Worm (Caenorhabditis elegans) whole organism, L4 larva: Measurements from ENCODE around the gene cam-1.

ENCODE experiments used
- F26F4.8 ChIP-seq: fragments of 200-800 bp; sonication (Bioruptor generic); conservative IDR thresholded peaks from 2 replicates; pipeline ENCODE4 v1.3.6; 2022; ENCODE audit warnings: missing genetic modification characterization, missing compliant biosample characterization
- T26A8.4 ChIP-seq: fragments of 200-800 bp; sonication (Bioruptor generic); IDR thresholded peaks from 2 replicates; pipeline ENCODE4 v1.3.6; 2022; ENCODE audit warnings: missing genetic modification characterization, missing compliant biosample characterization
- Y75B8A.6 ChIP-seq: fragments of 200-800 bp; sonication (Bioruptor generic); IDR thresholded peaks from 2 replicates; pipeline ENCODE4 v1.3.6; 2022; ENCODE audit warnings: missing genetic modification reagents, missing genetic modification characterization, missing compliant biosample characterization
- aha-1 ChIP-seq: fragments of 150-350 bp; peaks from one replicate; lab custom pipeline; 2014; ENCODE audit warnings: missing biosample characterization, missing genetic modification characterization
- ceh-32 ChIP-seq: sonication (generic microtip); optimal IDR thresholded peaks from 2 replicates; lab custom pipeline; 2016; ENCODE audit warnings: mild to moderate bottlenecking, missing genetic modification characterization, missing compliant biosample characterization; ENCODE audit not compliant: poor library complexity
- ceh-44 ChIP-seq: fragments of 200-800 bp; sonication (Bioruptor generic); IDR thresholded peaks from 2 replicates; pipeline ENCODE4 v1.3.6; 2022; ENCODE audit warnings: missing genetic modification reagents, missing genetic modification characterization, missing compliant biosample characterization
- ces-1 ChIP-seq: fragments of 150-350 bp; sonication (generic microtip); optimal IDR thresholded peaks from 4 replicates; lab custom pipeline; 2014; ENCODE audit warnings: missing biosample characterization, missing genetic modification reagents, missing genetic modification characterization
- daf-19 ChIP-seq: fragments of 200-800 bp; sonication (Bioruptor generic); conservative IDR thresholded peaks from 2 replicates; pipeline ENCODE4 v1.3.6; 2022; ENCODE audit warnings: missing genetic modification characterization, missing compliant biosample characterization
- dpl-1 ChIP-seq: fragments of 150-350 bp; optimal IDR thresholded peaks from 2 replicates; lab custom pipeline; 2014; ENCODE audit warnings: missing biosample characterization, missing genetic modification reagents, missing genetic modification characterization
- hif-1 ChIP-seq, 2 experiments: sonication (generic microtip); optimal IDR thresholded peaks; 2 replicates each; lab custom pipeline; 2016 to 2017; ENCODE audit warnings: missing compliant biosample characterization in 2 of 2, missing genetic modification characterization in 2 of 2, missing genetic modification reagents in 2 of 2, missing genotype in 2 of 2, mild to moderate bottlenecking in 1 of 2
- lsy-2 ChIP-seq, 2 experiments: fragments of 150-350 bp in 1 of 2; sonication (generic microtip) in 1 of 2; optimal IDR thresholded peaks; 2 replicates each; lab custom pipeline; 2014 to 2017; ENCODE audit warnings: missing biosample characterization in 2 of 2, missing genetic modification characterization in 2 of 2
- madf-5 ChIP-seq, 2 experiments: fragments of 200-800 bp; sonication (Bioruptor generic); IDR thresholded peaks; 2 replicates each; pipeline ENCODE4 v1.3.6; 2022; ENCODE audit warnings: missing compliant biosample characterization in 2 of 2, missing genetic modification characterization in 2 of 2
- mdl-1 ChIP-seq, 2 experiments: fragments of 150-350 bp in 1 of 2; sonication (generic microtip) in 1 of 2; optimal IDR thresholded peaks; 2 replicates each; lab custom pipeline; 2014 to 2017; ENCODE audit warnings: missing biosample characterization in 2 of 2, missing genetic modification characterization in 2 of 2
- mes-2 ChIP-seq: sonication (generic microtip); optimal IDR thresholded peaks from 2 replicates; lab custom pipeline; 2016; ENCODE audit warnings: missing genotype, mild to moderate bottlenecking, missing genetic modification characterization, missing compliant biosample characterization; ENCODE audit not compliant: poor library complexity, severe bottlenecking
- nhr-10 ChIP-seq: fragments of 150-350 bp; optimal IDR thresholded peaks from 2 replicates; lab custom pipeline; 2014; ENCODE audit warnings: missing biosample characterization, missing genetic modification characterization
- nhr-111 ChIP-seq: fragments of 200-800 bp; sonication (Bioruptor generic); optimal IDR thresholded peaks from 2 replicates; lab custom pipeline; 2018; ENCODE audit warnings: mild to moderate bottlenecking, missing genetic modification characterization, missing compliant biosample characterization
- nhr-41 ChIP-seq: fragments of 200-800 bp; sonication (Bioruptor generic); IDR thresholded peaks from 2 replicates; pipeline ENCODE4 v1.3.6; 2022; ENCODE audit warnings: missing genetic modification reagents, missing genetic modification characterization, missing compliant biosample characterization
- nhr-77 ChIP-seq: fragments of 150-350 bp; optimal IDR thresholded peaks from 2 replicates; lab custom pipeline; 2014; ENCODE audit warnings: missing biosample characterization, missing genetic modification characterization
- pha-4 ChIP-seq, 2 experiments: fragments of 150-350 bp in 1 of 2; fragments of 200-800 bp in 1 of 2; sonication (Bioruptor generic) in 1 of 2; IDR thresholded peaks in 1 of 2; optimal IDR thresholded peaks in 1 of 2; 2 replicates each; pipeline versions ENCODE4 v1.3.6 to Lab custom; 2014 to 2022; ENCODE audit warnings: missing genetic modification characterization in 2 of 2, missing genetic modification reagents in 2 of 2, missing biosample characterization in 1 of 2, missing compliant biosample characterization in 1 of 2
- pqm-1 ChIP-seq: sonication (generic microtip); optimal IDR thresholded peaks from 2 replicates; lab custom pipeline; 2017; ENCODE audit warnings: missing biosample characterization, missing genetic modification characterization
- skn-1 ChIP-seq: fragments of 150-350 bp; optimal IDR thresholded peaks from 2 replicates; lab custom pipeline; 2014; ENCODE audit warnings: missing biosample characterization, missing genetic modification characterization
- unc-39 ChIP-seq: sonication (generic microtip); optimal IDR thresholded peaks from 2 replicates; lab custom pipeline; 2017; ENCODE audit warnings: missing biosample characterization, missing genetic modification characterization
- unc-62 ChIP-seq, 3 experiments: fragments of 150-350 bp in 1 of 3; sonication (generic microtip); optimal IDR thresholded peaks in 2 of 3; peaks in 1 of 3; 1 replicate in 1 of 3; 2 replicates in 2 of 3; lab custom pipeline; 2014 to 2017; ENCODE audit warnings: missing biosample characterization in 3 of 3, missing genetic modification characterization in 3 of 3, missing genetic modification reagents in 3 of 3, missing genotype in 1 of 3
- zag-1 ChIP-seq: fragments of 150-350 bp; optimal IDR thresholded peaks from 2 replicates; lab custom pipeline; 2014; ENCODE audit warnings: missing biosample characterization, missing genetic modification characterization

Gene cam-1

DNA sequence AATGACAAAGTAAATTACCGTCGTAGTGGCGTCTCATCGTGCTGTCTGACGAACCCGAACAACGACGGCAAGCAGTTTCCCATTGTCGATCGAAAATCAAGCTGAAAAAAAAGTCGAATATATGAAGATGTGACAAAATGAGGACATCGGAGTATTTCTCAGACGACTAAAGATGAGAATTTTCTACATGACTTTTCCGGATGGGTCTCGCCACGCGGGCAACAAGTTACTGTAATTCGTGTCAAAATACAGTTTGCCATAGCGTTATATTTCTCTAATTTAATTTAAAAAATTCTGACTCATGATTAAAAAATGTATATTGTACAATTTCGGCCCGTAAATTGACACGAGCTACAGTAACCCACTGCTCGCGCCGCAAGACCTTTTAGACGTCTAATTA lies 37.2 kb downstream of the cam-1 start, which contains the start of gene C01G6.4:
C01G6.4 (minus strand) TSS at position 101 of the 400 bp plus-strand sequence.
- no peak for TF ChIP-seq dpl-1 (GFP tag; lab: Kevin White, UChicago)
- peak; percentile 68 for TF ChIP-seq aha-1 (tag; lab: Kevin White, UChicago)

DNA sequence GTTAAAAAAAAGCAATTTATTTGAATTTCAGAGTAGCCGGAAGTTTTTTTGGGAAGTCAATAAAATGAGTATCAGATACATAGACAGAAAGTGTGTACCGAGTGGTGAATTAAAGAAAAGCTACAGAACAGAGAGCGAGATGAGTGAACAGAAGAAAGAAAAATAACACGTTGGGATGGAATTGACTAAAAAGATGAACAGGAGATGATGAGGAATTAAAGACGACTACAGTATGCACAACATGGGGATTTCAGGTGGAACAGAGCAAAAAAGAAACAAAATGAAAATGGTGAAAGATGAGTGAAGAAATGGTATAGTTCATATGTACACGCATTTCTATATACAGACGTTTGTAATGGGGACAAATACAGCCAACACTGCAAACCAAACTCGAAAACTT lies 38.8 kb downstream of the cam-1 start:
- TF ChIP-seq ceh-32 (tag; lab: Kevin White, UChicago) (no peak), unc-62 (GFP tag; optimal IDR thresholded peaks at IDR 0.05 in 1 of 2; lab: Kevin White, UChicago) (peak in 1 of 2 experiments; percentile 92), unc-62 (tag; optimal IDR thresholded peaks at IDR 0.05; lab: Kevin White, UChicago) (no peak)

DNA sequence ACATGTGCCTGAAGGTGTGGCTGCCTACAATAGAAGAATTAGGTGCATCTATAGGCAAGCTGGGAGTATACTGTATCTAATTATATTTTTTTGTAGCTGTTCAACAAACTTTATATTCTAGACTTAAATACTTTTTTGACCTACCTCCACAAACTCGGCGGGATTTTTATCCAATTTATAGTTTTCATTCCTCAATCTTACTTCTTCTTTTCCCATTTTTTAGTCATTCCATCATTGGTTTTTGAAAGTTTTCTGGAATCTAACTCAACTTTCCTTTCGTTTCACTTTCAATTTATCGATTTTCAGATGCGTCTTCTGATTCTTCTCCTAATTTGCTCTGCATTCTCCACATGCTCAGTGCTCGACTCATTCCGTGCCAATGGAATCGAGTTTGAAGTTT lies 40.5 kb downstream of the cam-1 start, which contains the start of gene C01G6.3:
C01G6.3 (plus strand) TSS at position 301 of the 400 bp plus-strand sequence.
- no peak for TF ChIP-seq T26A8.4 (GFP tag; lab: Robert Waterston, UW)

DNA sequence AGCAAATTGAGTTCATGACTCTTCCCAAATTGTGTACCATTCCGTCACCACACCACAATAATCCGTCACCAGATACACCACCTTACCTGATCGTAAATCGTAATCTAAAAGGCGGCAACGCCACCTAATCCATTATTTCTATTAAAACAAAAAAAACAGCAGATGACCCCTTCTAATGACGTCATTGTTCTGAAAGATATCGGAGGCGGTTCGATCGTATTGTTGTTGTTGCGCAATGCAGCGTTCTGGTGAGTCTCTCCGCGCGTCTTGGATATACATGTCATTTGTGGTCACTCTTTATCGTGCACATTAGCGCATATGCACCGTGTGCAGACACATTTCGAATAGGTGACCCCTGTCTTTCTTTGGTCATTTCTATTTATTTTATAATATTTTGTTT lies 41.1 kb downstream of the cam-1 start:
- TF ChIP-seq madf-5 (GFP tag; IDR thresholded peaks at IDR 0.05; lab: Robert Waterston, UW) (no peak), daf-19 (no peak), ces-1 (GFP tag; lab: Kevin White, UChicago) (no peak), Y75B8A.6 (GFP tag; lab: Robert Waterston, UW) (no peak), dpl-1 (GFP tag; lab: Kevin White, UChicago) (no peak), unc-62 (GFP tag; optimal IDR thresholded peaks at IDR 0.05 in 1 of 2; lab: Kevin White, UChicago) (peak in 1 of 2 experiments; percentile 30), unc-62 (tag; optimal IDR thresholded peaks at IDR 0.05; lab: Kevin White, UChicago) (no peak)
- TF ChIP-seq, all 104 proteins: peak for 1

DNA sequence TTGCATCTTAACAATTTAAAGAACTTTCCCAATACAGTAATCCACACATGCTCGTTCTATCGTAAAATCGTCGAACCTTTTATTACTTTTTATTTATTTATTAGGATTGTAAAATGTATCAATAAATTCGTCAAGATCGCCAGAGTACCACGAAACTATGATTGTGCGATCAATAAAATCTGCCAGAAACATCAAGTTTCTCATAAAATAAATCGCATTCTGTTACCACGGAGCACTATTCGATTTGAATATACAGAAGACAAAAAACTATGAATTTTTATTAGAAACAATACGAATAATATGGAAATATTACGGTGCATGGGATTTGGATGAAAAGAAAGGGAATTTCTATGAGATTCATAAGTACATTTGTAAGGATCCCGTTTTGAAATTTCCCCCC lies 43.3 kb downstream of the cam-1 start, which contains the start of gene C01G6.2:
C01G6.2 (plus strand) TSS at position 301 of the 400 bp plus-strand sequence.
- TF ChIP-seq mdl-1 (tag; optimal IDR thresholded peaks at IDR 0.05; lab: Kevin White, UChicago) (no peak), unc-62 (GFP tag; optimal IDR thresholded peaks at IDR 0.05 in 1 of 2; lab: Kevin White, UChicago) (peak in 1 of 2 experiments; percentile 17), unc-62 (tag; optimal IDR thresholded peaks at IDR 0.05; lab: Kevin White, UChicago) (no peak)

DNA sequence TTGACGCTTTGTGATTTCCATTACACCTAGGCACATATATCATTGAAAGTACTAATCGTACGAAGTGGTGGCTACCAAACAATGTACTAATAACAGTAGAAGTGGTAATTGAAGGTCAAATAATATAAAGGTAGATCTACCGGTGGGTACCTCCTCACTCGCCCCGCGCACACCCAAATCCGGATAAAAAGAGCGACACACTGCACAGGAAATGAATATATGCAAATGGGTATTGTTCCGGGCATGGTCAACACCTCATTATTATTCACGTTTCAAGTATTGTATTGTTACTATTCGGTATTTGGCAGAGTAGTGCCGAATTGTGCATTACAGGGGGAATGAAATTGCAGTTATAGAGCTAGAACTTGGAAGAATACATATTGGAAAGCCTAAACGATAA lies 43.9 kb downstream of the cam-1 start:
- no peak for TF ChIP-seq unc-39 (tag; lab: Kevin White, UChicago)
- TF ChIP-seq pqm-1: no peak
- TF ChIP-seq pha-4 (GFP tag; IDR thresholded peaks at IDR 0.05; lab: Robert Waterston, UW): no peak
- no peak for TF ChIP-seq pha-4 (tag; optimal IDR thresholded peaks at IDR 0.05; lab: Kevin White, UChicago)
- no peak for TF ChIP-seq mes-2 (tag; lab: Kevin White, UChicago)
- TF ChIP-seq nhr-10: no peak
- TF ChIP-seq ceh-44 (GFP tag; lab: Robert Waterston, UW): no peak
- no peak for TF ChIP-seq dpl-1 (GFP tag; lab: Kevin White, UChicago)
- no peak for TF ChIP-seq nhr-77 (tag; lab: Kevin White, UChicago)
- no peak for TF ChIP-seq zag-1
- TF ChIP-seq lsy-2 (tag; optimal IDR thresholded peaks at IDR 0.05; lab: Kevin White, UChicago): no peak
- no peak for TF ChIP-seq F26F4.8 (GFP tag; lab: Robert Waterston, UW)
- TF ChIP-seq nhr-41 (GFP tag; lab: Robert Waterston, UW): no peak
- no peak for TF ChIP-seq hif-1 (tag; optimal IDR thresholded peaks at IDR 0.05; lab: Kevin White, UChicago)
- no peak for TF ChIP-seq nhr-111 (GFP tag; lab: Kevin White, UChicago)
- no peak for TF ChIP-seq Y75B8A.6 (GFP tag; lab: Robert Waterston, UW)
- TF ChIP-seq, all 104 proteins: peak for 0

DNA sequence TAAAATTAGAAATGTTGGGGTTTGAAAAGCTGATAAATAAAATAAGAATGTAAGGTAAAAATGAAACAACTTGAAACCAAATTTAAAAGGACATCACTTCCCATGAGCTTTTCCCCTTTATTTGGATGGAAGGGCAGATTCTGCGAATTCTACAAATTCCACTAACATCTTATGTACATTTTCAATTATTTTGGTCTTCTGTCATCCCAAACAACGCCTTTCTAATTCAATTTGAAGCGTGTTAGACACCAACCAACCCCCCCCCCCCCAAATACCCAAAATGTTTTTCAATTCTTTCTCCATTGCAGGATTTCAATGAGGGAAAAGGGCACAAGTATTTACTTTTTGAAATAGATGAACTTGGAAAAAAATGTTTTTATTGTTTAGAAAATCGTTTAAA lies 44.4 kb downstream of the cam-1 start:
- no peak for TF ChIP-seq skn-1 (tag; lab: Kevin White, UChicago)
- TF ChIP-seq aha-1 (tag; lab: Kevin White, UChicago): peak; percentile 64
